Worm (Caenorhabditis elegans): ENCODE measurements around the gene srd-21.

DNA sequence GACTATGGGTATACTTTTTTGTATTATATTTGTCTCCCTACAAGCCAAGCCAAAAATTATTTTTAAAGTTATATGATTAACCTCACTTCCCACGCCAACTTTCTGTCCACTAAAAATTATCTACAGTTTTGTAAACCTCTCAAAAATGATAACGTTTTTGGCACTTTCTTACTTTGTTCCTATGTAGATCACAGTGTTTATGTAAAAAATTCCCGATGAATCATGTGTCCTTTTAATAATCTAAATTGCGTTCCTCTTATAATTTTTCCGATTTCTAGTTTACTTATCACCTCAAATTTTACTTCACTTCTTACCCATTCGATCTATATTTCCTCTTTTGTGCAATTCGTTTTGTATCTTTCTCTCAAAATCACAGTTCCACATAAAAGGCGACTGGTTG, 25.4 kb upstream of the srd-21 start:
- TF ChIP-seq unc-86 (tag; optimal IDR thresholded peaks at IDR 0.05): no peak
- no peak for TF ChIP-seq nhr-76 (tag; optimal IDR thresholded peaks at IDR 0.05)
- TF ChIP-seq ama-1 (optimal IDR thresholded peaks at IDR 0.05): no peak
- TF ChIP-seq nhr-20 (tag; optimal IDR thresholded peaks at IDR 0.05): no peak

Measured in whole organism, L1 larva.